Fruit fly (Drosophila melanogaster) whole organism: ENCODE measurements around the gene Las.

Experiments
- Dll ChIP-seq: fragments of >200 bp; optimal IDR thresholded peaks from 2 replicates; lab custom pipeline; 2017
- usp ChIP-seq: fragments of >200 bp; optimal IDR thresholded peaks from 2 replicates; lab custom pipeline; 2017; ENCODE audit warnings: missing biosample characterization, missing genetic modification characterization, mixed read lengths

DNA sequence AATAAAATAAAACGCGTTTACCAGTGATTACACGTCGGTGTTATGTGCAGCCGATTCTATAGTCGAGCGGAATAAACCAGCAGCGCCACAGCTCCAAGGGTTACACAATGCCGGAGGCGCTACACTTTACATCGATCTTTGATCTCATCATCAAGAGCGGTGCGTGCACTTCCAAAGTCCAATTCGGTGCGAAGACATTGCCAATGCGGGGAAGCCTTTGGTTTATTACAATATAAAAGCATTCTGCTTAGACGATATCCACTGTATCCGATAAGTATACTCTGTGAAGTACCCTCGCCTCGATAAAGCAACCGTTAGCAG, 44.4 kb downstream of the Las start:
- TF ChIP-seq usp (GFP tag; lab: Kevin White, UChicago) (no peak), Dll (lab: Kevin White, UChicago) (no peak)
